Fruit fly (Drosophila melanogaster): ENCODE results near the gene CG5391.

CG5391 gene

DNA sequence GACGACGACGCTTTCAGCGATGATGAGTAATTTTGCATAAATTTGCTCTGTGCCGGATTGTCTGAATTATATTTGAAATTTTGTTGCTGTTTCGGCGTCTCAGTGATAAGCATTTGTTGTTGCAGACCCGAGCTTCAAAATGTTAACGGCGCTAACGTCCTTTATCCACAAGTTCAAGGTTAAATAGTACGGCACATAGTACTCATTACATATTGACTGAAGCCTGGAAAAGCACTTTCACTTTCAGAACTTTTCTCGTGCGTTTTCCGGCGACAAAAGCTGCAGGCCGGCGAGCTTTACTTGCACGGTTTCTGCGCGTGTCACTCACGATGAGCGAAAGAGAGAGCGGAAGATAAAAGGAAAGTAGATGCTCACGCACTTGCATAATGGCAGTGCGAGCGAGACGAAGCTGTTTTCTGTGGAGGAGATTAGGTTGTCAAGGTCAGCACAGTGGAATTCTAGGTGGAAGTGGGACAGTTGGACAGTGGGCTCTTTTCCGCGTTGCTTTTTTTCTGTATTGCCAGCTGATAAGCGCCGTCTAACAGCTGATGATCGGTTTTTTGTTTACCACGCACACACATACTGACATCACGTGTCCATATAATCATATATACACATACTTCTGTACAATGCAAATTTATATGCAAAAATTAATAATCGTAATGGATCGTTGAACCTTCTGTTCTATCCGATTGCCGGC is 34.3 kb upstream of the CG5391 start (continued):
- TF ChIP-seq CG33213 (GFP tag; optimal IDR thresholded peaks at IDR 0.05) (no peak), Bteb2 (GFP tag; optimal IDR thresholded peaks at IDR 0.05) (no peak), CG2116 (GFP tag; optimal IDR thresholded peaks at IDR 0.05) (no peak), CG6175 (GFP tag; IDR thresholded peaks at IDR 0.05) (no peak), CoRest (tag; optimal IDR thresholded peaks at IDR 0.05) (no peak), Ravus (GFP tag; IDR thresholded peaks at IDR 0.05) (no peak), Meics (GFP tag; optimal IDR thresholded peaks at IDR 0.05) (no peak), CG10959 (GFP tag; IDR thresholded peaks at IDR 0.05) (no peak), Ssrp (tag; optimal IDR thresholded peaks at IDR 0.05) (no peak), CG9609 (GFP tag; optimal IDR thresholded peaks at IDR 0.05) (no peak), Camta (GFP tag; optimal IDR thresholded peaks at IDR 0.05) (no peak), chm (GFP tag; IDR thresholded peaks at IDR 0.05) (no peak), Sox102F (GFP tag; optimal IDR thresholded peaks at IDR 0.05) (no peak), CG4707 (GFP tag; optimal IDR thresholded peaks at IDR 0.05) (peak; percentile 97), NC2α (GFP tag; optimal IDR thresholded peaks at IDR 0.05) (no peak), gfzf (GFP tag; optimal IDR thresholded peaks at IDR 0.05) (no peak), Bgb (GFP tag; IDR thresholded peaks at IDR 0.05; ENCODE audit: partially characterized antibody) (peak; percentile 66), CG16779 (GFP tag; IDR thresholded peaks at IDR 0.05) (peak; percentile 55; the same call in 1 of the 2 replicates), CG7556 (GFP tag; optimal IDR thresholded peaks at IDR 0.05) (no peak), CG6689 (GFP tag; IDR thresholded peaks at IDR 0.05) (no peak), twi (tag; optimal IDR thresholded peaks at IDR 0.05) (no peak), CG6683 (GFP tag; optimal IDR thresholded peaks at IDR 0.05) (no peak), NC2β (GFP tag; optimal IDR thresholded peaks at IDR 0.05) (no peak), CG11085 (GFP tag; IDR thresholded peaks at IDR 0.05) (no peak), Fer2 (tag; optimal IDR thresholded peaks at IDR 0.05) (no peak), lilli (GFP tag; optimal IDR thresholded peaks at IDR 0.05) (no peak), CG6813 (GFP tag; optimal IDR thresholded peaks at IDR 0.05) (no peak), nmo (GFP tag; optimal IDR thresholded peaks at IDR 0.05) (no peak), pb (GFP tag; optimal IDR thresholded peaks at IDR 0.05) (no peak), MTF-1 (GFP tag; optimal IDR thresholded peaks at IDR 0.05; ENCODE audit: borderline replicate concordance) (no peak), kah (GFP tag; optimal IDR thresholded peaks at IDR 0.05) (no peak), crol (GFP tag; IDR thresholded peaks at IDR 0.05) (no peak), Dip3 (GFP tag; optimal IDR thresholded peaks at IDR 0.05) (no peak), maf-S (GFP tag; optimal IDR thresholded peaks at IDR 0.05) (no peak), CG31365 (tag; optimal IDR thresholded peaks at IDR 0.05) (no peak), Spps (tag; optimal IDR thresholded peaks at IDR 0.05) (no peak), zfh2 (GFP tag; optimal IDR thresholded peaks at IDR 0.05) (no peak), D19B (GFP tag; optimal IDR thresholded peaks at IDR 0.05) (no peak), zf30C (GFP tag; optimal IDR thresholded peaks at IDR 0.05) (no peak), org-1 (GFP tag; optimal IDR thresholded peaks at IDR 0.05) (no peak), CG3995 (GFP tag; optimal IDR thresholded peaks at IDR 0.05) (no peak), lbe (GFP tag; optimal IDR thresholded peaks at IDR 0.05) (no peak), pita (GFP tag; optimal IDR thresholded peaks at IDR 0.05) (no peak), pzg (GFP tag; optimal IDR thresholded peaks at IDR 0.05) (peak; percentile 1), wor (GFP tag; IDR thresholded peaks at IDR 0.05) (no peak), jigr1 (GFP tag; IDR thresholded peaks at IDR 0.05) (no peak), kni (GFP tag; optimal IDR thresholded peaks at IDR 0.05) (no peak), CG10209 (GFP tag; optimal IDR thresholded peaks at IDR 0.05) (no peak), CG12155 (GFP tag; optimal IDR thresholded peaks at IDR 0.05) (no peak), cg (GFP tag; optimal IDR thresholded peaks at IDR 0.05) (peak; percentile 11), fu2 (GFP tag; optimal IDR thresholded peaks at IDR 0.05) (no peak)

Data from whole organism, embryonic.